Fruit fly (Drosophila melanogaster) whole organism, prepupa: Measurements from ENCODE around the gene sens-2.

ENCODE experiments used
- CG10631 ChIP-seq: fragments of 200-800 bp; sonication (Bioruptor generic); optimal IDR thresholded peaks from 2 replicates; lab custom pipeline; 2016; ENCODE audit warnings: missing biosample characterization, missing genetic modification characterization
- CG11294 ChIP-seq: fragments of 200-800 bp; sonication (Bioruptor generic); IDR thresholded peaks from 2 replicates; pipeline ENCODE4 v1.3.6; 2022; ENCODE audit warnings: missing biosample characterization, missing genetic modification characterization
- CG11902 ChIP-seq: fragments of 200-800 bp; sonication (Bioruptor generic); optimal IDR thresholded peaks from 3 replicates; lab custom pipeline; 2016; ENCODE audit warnings: missing biosample characterization, missing genetic modification characterization
- CG15336 ChIP-seq: fragments of 200-800 bp; sonication (Bioruptor generic); IDR thresholded peaks from 2 replicates; pipeline ENCODE4 v1.3.6; 2022; ENCODE audit warnings: missing biosample characterization, missing genetic modification characterization
- CG3032 ChIP-seq: fragments of 200-800 bp; optimal IDR thresholded peaks from 2 replicates; lab custom pipeline; 2019; ENCODE audit warnings: missing biosample characterization, mild to moderate bottlenecking, missing genetic modification characterization, moderate library complexity
- CG34406 ChIP-seq: fragments of 200-800 bp; sonication (Bioruptor generic); optimal IDR thresholded peaks from 3 replicates; lab custom pipeline; 2016; ENCODE audit warnings: missing biosample characterization, missing genetic modification characterization
- CG3919 ChIP-seq: fragments of 200-800 bp; sonication (Bioruptor generic); optimal IDR thresholded peaks from 3 replicates; lab custom pipeline; 2016; ENCODE audit warnings: missing biosample characterization, missing genetic modification characterization
- CG6276 ChIP-seq: fragments of 200-800 bp; sonication (Bioruptor generic); optimal IDR thresholded peaks from 2 replicates; lab custom pipeline; 2017; ENCODE audit warnings: missing biosample characterization, mild to moderate bottlenecking, missing genetic modification characterization
- CG6808 ChIP-seq: fragments of 200-800 bp; sonication (Bioruptor generic); optimal IDR thresholded peaks from 3 replicates; lab custom pipeline; 2017; ENCODE audit warnings: missing biosample characterization, missing genetic modification characterization, mild to moderate bottlenecking, moderate library complexity, missing genetic modification reagents
- CG6854 ChIP-seq: fragments of 200-800 bp; sonication (Bioruptor generic); optimal IDR thresholded peaks from 2 replicates; lab custom pipeline; 2017; ENCODE audit warnings: missing biosample characterization, mild to moderate bottlenecking, missing genetic modification characterization
- CG7368 ChIP-seq: fragments of 200-800 bp; sonication (Bioruptor generic); optimal IDR thresholded peaks from 3 replicates; lab custom pipeline; 2016; ENCODE audit warnings: missing biosample characterization, missing genetic modification characterization
- CG8632 ChIP-seq: fragments of 200-800 bp; sonication (Bioruptor generic); optimal IDR thresholded peaks from 3 replicates; lab custom pipeline; 2016; ENCODE audit warnings: missing biosample characterization, missing genetic modification characterization
- CG9139 ChIP-seq: fragments of 200-800 bp; sonication (Bioruptor generic); optimal IDR thresholded peaks from 3 replicates; lab custom pipeline; 2017; ENCODE audit warnings: missing biosample characterization, mild to moderate bottlenecking, missing genetic modification characterization
- Eip75B ChIP-seq: fragments of 200-800 bp; sonication (Bioruptor generic); optimal IDR thresholded peaks from 3 replicates; lab custom pipeline; 2016; ENCODE audit warnings: missing biosample characterization, missing genetic modification characterization
- Eip78C ChIP-seq: fragments of 200-800 bp; sonication (Bioruptor generic); peaks from one replicate; lab custom pipeline; 2016; ENCODE audit warnings: missing biosample characterization, missing genetic modification characterization
- Ets96B ChIP-seq: fragments of 200-800 bp; optimal IDR thresholded peaks from 2 replicates; lab custom pipeline; 2019; ENCODE audit warnings: missing biosample characterization, mild to moderate bottlenecking, missing genetic modification characterization, moderate library complexity
- Gug ChIP-seq: fragments of 200-800 bp; sonication (Bioruptor generic); IDR thresholded peaks from 2 replicates; pipeline ENCODE4 v1.3.6; 2022; ENCODE audit warnings: missing biosample characterization, missing genetic modification characterization
- Hr38 ChIP-seq: sonication (Bioruptor generic); optimal IDR thresholded peaks from 2 replicates; lab custom pipeline; 2016; ENCODE audit warnings: missing biosample characterization, missing genetic modification characterization
- Hr39 ChIP-seq: fragments of 200-800 bp; sonication (Bioruptor generic); optimal IDR thresholded peaks from 2 replicates; lab custom pipeline; 2016; ENCODE audit warnings: missing biosample characterization, missing genetic modification characterization
- Hr4 ChIP-seq: fragments of 200-800 bp; sonication (Bioruptor generic); optimal IDR thresholded peaks from 3 replicates; lab custom pipeline; 2016; ENCODE audit warnings: missing biosample characterization, missing genetic modification characterization
- Met ChIP-seq: fragments of 200-800 bp; sonication (Bioruptor generic); optimal IDR thresholded peaks from 3 replicates; lab custom pipeline; 2016; ENCODE audit warnings: missing biosample characterization, missing genetic modification characterization
- Smox ChIP-seq: fragments of 200-800 bp; sonication (Bioruptor generic); optimal IDR thresholded peaks from 3 replicates; lab custom pipeline; 2016; ENCODE audit warnings: missing biosample characterization, missing genetic modification characterization
- Sox14 ChIP-seq: fragments of 200-800 bp; sonication (Bioruptor generic); optimal IDR thresholded peaks from 3 replicates; lab custom pipeline; 2016; ENCODE audit warnings: missing biosample characterization, missing genetic modification characterization
- Sox15 ChIP-seq: fragments of 200-800 bp; sonication (Bioruptor generic); optimal IDR thresholded peaks from 3 replicates; lab custom pipeline; 2016; ENCODE audit warnings: missing biosample characterization, missing genetic modification characterization
- eg ChIP-seq: fragments of 200-800 bp; sonication (Bioruptor generic); IDR thresholded peaks from 3 replicates; pipeline ENCODE4 v1.3.6; 2022; ENCODE audit warnings: missing biosample characterization, missing genetic modification characterization
- esn ChIP-seq: fragments of 200-800 bp; sonication (Bioruptor generic); optimal IDR thresholded peaks from 2 replicates; lab custom pipeline; 2016; ENCODE audit warnings: missing biosample characterization, mild to moderate bottlenecking, missing genetic modification characterization, moderate library complexity
- fd59A ChIP-seq: fragments of 200-800 bp; sonication (Bioruptor generic); optimal IDR thresholded peaks from 2 replicates; lab custom pipeline; 2017; ENCODE audit warnings: missing biosample characterization, mild to moderate bottlenecking, missing genetic modification characterization, missing genetic modification reagents
- fd85E ChIP-seq: fragments of 200-800 bp; sonication (Bioruptor generic); optimal IDR thresholded peaks from 3 replicates; lab custom pipeline; 2016; ENCODE audit warnings: missing biosample characterization, missing genetic modification characterization
- fkh ChIP-seq: fragments of 200-800 bp; sonication (Bioruptor generic); optimal IDR thresholded peaks from 3 replicates; lab custom pipeline; 2017; ENCODE audit warnings: missing biosample characterization, mild to moderate bottlenecking, missing genetic modification characterization, moderate library complexity
- lz ChIP-seq: fragments of 200-800 bp; sonication (Bioruptor generic); optimal IDR thresholded peaks from 3 replicates; lab custom pipeline; 2016; ENCODE audit warnings: missing biosample characterization, missing genetic modification characterization
- pdm3 ChIP-seq: fragments of 200-800 bp; sonication (Bioruptor generic); optimal IDR thresholded peaks from 3 replicates; lab custom pipeline; 2016; ENCODE audit warnings: missing biosample characterization, missing genetic modification characterization
- spab ChIP-seq: fragments of 200-800 bp; sonication (Bioruptor generic); optimal IDR thresholded peaks from 2 replicates; lab custom pipeline; 2017; ENCODE audit warnings: missing biosample characterization, mild to moderate bottlenecking, missing genetic modification characterization, missing genetic modification reagents
- ss ChIP-seq, 2 experiments: fragments of 200-800 bp; sonication (Bioruptor generic); optimal IDR thresholded peaks; 2 replicates in 1 of 2; 3 replicates in 1 of 2; lab custom pipeline; 2017 to 2018; ENCODE audit warnings: mild to moderate bottlenecking in 2 of 2, missing biosample characterization in 2 of 2, missing genetic modification characterization in 2 of 2, moderate library complexity in 1 of 2

The sens-2 gene

DNA sequence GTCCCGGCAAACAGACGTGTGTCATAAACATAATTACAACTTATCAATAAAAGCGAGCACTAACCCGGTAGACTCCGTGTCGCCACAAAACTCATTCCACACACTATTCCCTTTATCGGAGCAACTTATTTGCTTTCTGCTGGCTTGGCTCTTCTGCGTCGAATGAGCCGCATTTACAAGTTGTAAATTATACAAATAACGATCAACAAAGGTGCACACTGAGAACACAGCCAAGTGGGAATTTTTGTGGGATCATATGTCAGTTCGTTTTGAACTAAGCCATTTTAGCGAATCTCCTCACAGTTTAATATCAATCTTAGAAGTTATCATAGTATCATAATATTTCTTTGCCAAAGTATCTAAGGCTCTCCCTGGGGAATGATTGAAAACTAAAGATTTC, 3.4 kb upstream of the sens-2 start:
- no peak for TF ChIP-seq spab
- peak; percentile 58 for TF ChIP-seq fkh (GFP tag; lab: Kevin White, UChicago)
- TF ChIP-seq Gug (GFP tag; lab: Robert Waterston, UW): no peak

dm6 chr2L:6819230-6820049, 2.3 kb upstream of the sens-2 start:
- TF ChIP-seq CG11294 (no peak), Met (GFP tag; lab: Kevin White, UChicago) (no peak), Eip78C (GFP tag; lab: Kevin White, UChicago) (no peak), fd85E (no peak), CG3032 (tag; lab: Kevin White, UChicago) (no peak), Hr4 (GFP tag; lab: Kevin White, UChicago) (no peak)

- TF ChIP-seq CG6808 (GFP tag; lab: Kevin White, UChicago): no peak
- no peak for TF ChIP-seq Hr38 (GFP tag; lab: Kevin White, UChicago)
- TF ChIP-seq CG15336 (GFP tag; lab: Robert Waterston, UW): no peak
- no peak for TF ChIP-seq eg (GFP tag; lab: Robert Waterston, UW)
- TF ChIP-seq fd59A (GFP tag; lab: Kevin White, UChicago): no peak
- TF ChIP-seq lz (GFP tag; lab: Kevin White, UChicago): no peak
- TF ChIP-seq CG10631: no peak
- TF ChIP-seq Ets96B (tag; lab: Kevin White, UChicago): no peak
- no peak for TF ChIP-seq pdm3 (GFP tag; lab: Kevin White, UChicago)
- no peak for TF ChIP-seq CG9139 (GFP tag; lab: Kevin White, UChicago)
- TF ChIP-seq Sox15: no peak
- TF ChIP-seq CG34406 (GFP tag; lab: Kevin White, UChicago): no peak
- TF ChIP-seq Sox14 (GFP tag; lab: Kevin White, UChicago): no peak
- TF ChIP-seq CG6276: no peak
- TF ChIP-seq Met (GFP tag; lab: Kevin White, UChicago): no peak
- TF ChIP-seq Eip75B: no peak
Observed at dm6 chr2L:6822044-6822443, 310 bp downstream of the sens-2 start.

DNA sequence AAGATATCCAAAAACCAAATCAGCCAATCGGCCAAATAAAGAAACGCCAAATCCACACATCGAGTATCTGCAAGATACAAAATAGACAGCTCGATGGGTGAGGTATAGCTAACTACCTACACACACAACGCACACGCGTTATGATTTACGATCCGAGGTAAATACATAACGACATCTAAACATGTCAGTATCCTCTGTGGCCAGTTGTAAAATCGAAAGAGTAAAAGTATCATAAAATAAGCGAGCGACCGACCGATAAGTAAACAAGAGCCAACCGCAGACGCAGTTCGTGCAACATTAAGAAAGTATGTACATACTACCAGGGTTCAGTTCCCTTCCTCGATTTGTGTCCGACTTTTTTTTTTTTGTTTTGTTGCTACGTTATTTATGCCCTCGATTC, 4.6 kb downstream of the sens-2 start:
- no peak for TF ChIP-seq esn (GFP tag; lab: Kevin White, UChicago)
- peak; percentile 50 for TF ChIP-seq fkh (GFP tag; lab: Kevin White, UChicago)

- TF ChIP-seq fd59A (GFP tag; lab: Kevin White, UChicago) (no peak), Sox15 (no peak), CG7368 (GFP tag; lab: Kevin White, UChicago) (no peak), CG11902 (GFP tag; lab: Kevin White, UChicago) (no peak), CG3919 (GFP tag; lab: Kevin White, UChicago) (no peak), CG8632 (GFP tag; lab: Kevin White, UChicago) (no peak), CG6854 (GFP tag; lab: Kevin White, UChicago) (no peak), Eip75B (no peak), Hr39 (GFP tag; lab: Kevin White, UChicago) (no peak), CG3032 (tag; lab: Kevin White, UChicago) (no peak), ss (GFP tag; optimal IDR thresholded peaks at IDR 0.05; lab: Kevin White, UChicago) (no peak), Smox (GFP tag; lab: Kevin White, UChicago) (no peak)
Observed at dm6 chr2L:6827558-6828122, 5.9 kb downstream of the sens-2 start.
